Worm (Caenorhabditis elegans): Measurements from ENCODE around the gene cdh-9.

DNA sequence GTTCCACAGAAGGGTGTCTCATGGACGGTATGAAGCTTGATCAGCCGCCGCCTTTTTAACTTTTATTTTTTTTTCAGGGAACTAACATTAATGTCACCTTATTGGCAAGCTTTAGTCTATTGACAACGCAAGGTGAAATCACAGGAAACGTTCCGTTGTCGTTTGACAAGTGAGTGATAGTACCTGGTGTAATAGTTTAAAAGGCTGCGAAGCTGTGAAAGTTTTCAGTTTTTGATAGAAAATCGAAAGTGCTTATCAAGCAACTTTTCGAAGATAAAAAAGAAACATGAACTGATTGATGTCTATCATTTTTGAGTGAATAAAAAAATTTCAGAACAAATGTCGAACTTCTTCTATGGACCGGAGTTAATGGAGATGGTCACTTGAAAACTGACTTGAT lies 39.1 kb downstream of the cdh-9 start:
- no peak for TF ChIP-seq flt-1 (GFP tag; IDR thresholded peaks at IDR 0.05)
- no peak for TF ChIP-seq tab-1 (GFP tag; IDR thresholded peaks at IDR 0.05)
- TF ChIP-seq ref-1 (GFP tag; conservative IDR thresholded peaks at IDR 0.05): no peak
- no peak for TF ChIP-seq ztf-23 (GFP tag; IDR thresholded peaks at IDR 0.05)
- no peak for TF ChIP-seq cog-1 (tag; optimal IDR thresholded peaks at IDR 0.05)
